Fruit fly (Drosophila melanogaster): ENCODE results near the gene polo.

Gene polo

dm6 chr3L:20276615-20277014, 32.8 kb upstream of the polo start (continued):
- TF ChIP-seq eg (GFP tag; IDR thresholded peaks at IDR 0.05): peak; percentile 43; the same call in 1 of the 3 replicates
- no peak for TF ChIP-seq vri (GFP tag; optimal IDR thresholded peaks at IDR 0.05)
- peak; percentile 42; the same call in 1 of the 2 replicates for TF ChIP-seq CG15336 (GFP tag; IDR thresholded peaks at IDR 0.05)
- TF ChIP-seq Met (GFP tag; optimal IDR thresholded peaks at IDR 0.05): no peak
- TF ChIP-seq CG32006 (GFP tag; optimal IDR thresholded peaks at IDR 0.05): peak; percentile 69
- no peak for TF ChIP-seq svp (GFP tag)
- no peak for TF ChIP-seq CG3919 (GFP tag; optimal IDR thresholded peaks at IDR 0.05)
- TF ChIP-seq CG4318 (GFP tag; optimal IDR thresholded peaks at IDR 0.05): peak; percentile 13
- peak; percentile 38 for TF ChIP-seq OdsH (GFP tag; optimal IDR thresholded peaks at IDR 0.05)
- no peak for TF ChIP-seq Lpt (GFP tag; optimal IDR thresholded peaks at IDR 0.05)
- TF ChIP-seq CG34406 (GFP tag; optimal IDR thresholded peaks at IDR 0.05): no peak
- no peak for TF ChIP-seq lz (GFP tag; optimal IDR thresholded peaks at IDR 0.05)
- no peak for TF ChIP-seq Ets21C (GFP tag; optimal IDR thresholded peaks at IDR 0.05)
- TF ChIP-seq achi (GFP tag; optimal IDR thresholded peaks at IDR 0.05): peak; percentile 25
- no peak for TF ChIP-seq CG6163 (GFP tag; IDR thresholded peaks at IDR 0.05)
- TF ChIP-seq fkh (GFP tag; optimal IDR thresholded peaks at IDR 0.05): no peak
- no peak for TF ChIP-seq Blimp-1 (GFP tag; optimal IDR thresholded peaks at IDR 0.05)
- peak; percentile 64 for TF ChIP-seq Hr4 (GFP tag; optimal IDR thresholded peaks at IDR 0.05)
- TF ChIP-seq CG6276 (GFP tag; optimal IDR thresholded peaks at IDR 0.05): peak; percentile 48
- peak; percentile 39 for TF ChIP-seq pdm3 (GFP tag; optimal IDR thresholded peaks at IDR 0.05)
- TF ChIP-seq CG31627 (GFP tag; optimal IDR thresholded peaks at IDR 0.05): no peak
- no peak for TF ChIP-seq CG11294 (GFP tag; IDR thresholded peaks at IDR 0.05)
- no peak for TF ChIP-seq salr (GFP tag; optimal IDR thresholded peaks at IDR 0.05)
- no peak for TF ChIP-seq ss (GFP tag; optimal IDR thresholded peaks at IDR 0.05)
- no peak for TF ChIP-seq Smox (GFP tag; optimal IDR thresholded peaks at IDR 0.05)
- peak; percentile 72 for TF ChIP-seq Eip78C (GFP tag)
- no peak for TF ChIP-seq CG8632 (GFP tag; optimal IDR thresholded peaks at IDR 0.05)
- TF ChIP-seq CG11902 (GFP tag; optimal IDR thresholded peaks at IDR 0.05): no peak
- peak; percentile 20 for TF ChIP-seq CG10669 (GFP tag; optimal IDR thresholded peaks at IDR 0.05)
- no peak for TF ChIP-seq Gug (GFP tag; IDR thresholded peaks at IDR 0.05)
- no peak for TF ChIP-seq Ets96B (tag; optimal IDR thresholded peaks at IDR 0.05)
- no peak for TF ChIP-seq Eip93F (GFP tag; optimal IDR thresholded peaks at IDR 0.05)
- no peak for TF ChIP-seq CG7368 (GFP tag; optimal IDR thresholded peaks at IDR 0.05)
- no peak for TF ChIP-seq topi (GFP tag; optimal IDR thresholded peaks at IDR 0.05)
- TF ChIP-seq Sox14 (GFP tag; optimal IDR thresholded peaks at IDR 0.05): peak; percentile 21
- TF ChIP-seq CG10631 (GFP tag; optimal IDR thresholded peaks at IDR 0.05): peak; percentile 31

- TF ChIP-seq Eip78C (GFP tag) (no peak), CG6854 (GFP tag; optimal IDR thresholded peaks at IDR 0.05) (no peak), CG11902 (GFP tag; optimal IDR thresholded peaks at IDR 0.05) (no peak), CG4318 (GFP tag; optimal IDR thresholded peaks at IDR 0.05) (no peak), CG1621 (tag; optimal IDR thresholded peaks at IDR 0.05) (no peak), pdm3 (GFP tag; optimal IDR thresholded peaks at IDR 0.05) (no peak), Sox15 (GFP tag; optimal IDR thresholded peaks at IDR 0.05) (no peak), Ets21C (GFP tag; optimal IDR thresholded peaks at IDR 0.05) (no peak), acj6 (GFP tag; optimal IDR thresholded peaks at IDR 0.05) (no peak)
Measured at dm6 chr3L:20281254-20281653, 28.2 kb upstream of the polo start.

- TF ChIP-seq CG34406 (GFP tag; optimal IDR thresholded peaks at IDR 0.05) (no peak), Eip78C (GFP tag) (peak; percentile 5), Sox15 (GFP tag; optimal IDR thresholded peaks at IDR 0.05) (no peak), dac (GFP tag; optimal IDR thresholded peaks at IDR 0.05) (no peak), ss (GFP tag; optimal IDR thresholded peaks at IDR 0.05) (no peak)
Measured at dm6 chr3L:20287046-20287445, 22.4 kb upstream of the polo start.
